Worm (Caenorhabditis elegans): ENCODE measurements around the gene camt-1.

Gene camt-1

DNA sequence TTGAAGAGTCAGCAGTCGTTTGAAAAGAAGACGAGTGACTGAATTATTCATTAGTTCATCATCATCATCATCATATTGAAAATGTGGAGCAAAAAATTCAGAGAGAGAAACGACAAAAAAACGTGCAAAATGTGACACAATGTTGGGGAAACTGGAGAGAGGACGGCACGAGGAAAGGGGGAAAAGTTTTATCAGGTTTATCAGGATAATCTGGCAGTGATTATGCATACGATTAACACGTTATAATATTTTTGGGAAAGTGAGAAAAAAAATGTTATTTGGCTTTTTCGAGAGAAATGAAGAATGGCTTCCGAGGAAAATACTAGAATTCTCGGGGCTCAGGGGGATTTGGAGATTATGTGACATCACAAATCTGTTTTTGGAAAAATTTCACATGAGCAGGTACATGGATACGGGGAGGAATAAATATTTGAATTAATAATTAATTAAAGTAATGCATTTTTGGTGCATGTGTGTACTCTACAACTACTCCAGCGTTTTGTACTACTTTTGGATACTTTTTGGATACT is at the start of gene camt-1:
camt-1 (minus strand) TSS at position 51 of the 530 bp plus-strand sequence.
- no peak for TF ChIP-seq unc-62 (GFP tag; optimal IDR thresholded peaks at IDR 0.05)

- TF ChIP-seq unc-62 (GFP tag; optimal IDR thresholded peaks at IDR 0.05), result no peak
Measured at ce11 chrII:4552088-4552487, 47.1 kb upstream of the camt-1 start.

- no peak for TF ChIP-seq unc-62 (GFP tag; optimal IDR thresholded peaks at IDR 0.05)
Measured at ce11 chrII:4550783-4551182, 45.8 kb upstream of the camt-1 start, which contains the start of gene K07E1.1. K07E1.1 (plus strand) TSS chrII:4551083.

ce11 chrII:4549983-4550572 is 45.1 kb upstream of the camt-1 start:
- no peak for TF ChIP-seq unc-62 (GFP tag; optimal IDR thresholded peaks at IDR 0.05)

DNA sequence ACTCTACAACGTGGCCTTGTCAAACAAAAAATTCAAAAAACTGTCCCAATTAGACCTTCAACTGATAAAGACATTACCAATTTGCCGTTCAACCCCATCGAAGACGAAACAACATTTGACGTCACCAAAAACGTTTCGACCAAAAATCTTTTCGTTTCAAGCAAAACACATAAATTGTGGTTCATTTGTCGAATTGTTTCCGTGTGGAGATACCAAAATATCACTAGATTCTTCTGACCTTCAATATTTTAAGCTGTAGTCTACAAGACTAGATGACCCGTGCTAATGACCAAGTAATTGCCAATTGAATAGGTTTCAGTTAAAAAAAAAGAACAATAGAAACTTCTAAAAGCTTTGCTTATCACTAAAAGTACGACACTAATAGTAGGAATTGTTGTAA is 43.5 kb upstream of the camt-1 start:
- no peak for TF ChIP-seq unc-62 (GFP tag; optimal IDR thresholded peaks at IDR 0.05)

DNA sequence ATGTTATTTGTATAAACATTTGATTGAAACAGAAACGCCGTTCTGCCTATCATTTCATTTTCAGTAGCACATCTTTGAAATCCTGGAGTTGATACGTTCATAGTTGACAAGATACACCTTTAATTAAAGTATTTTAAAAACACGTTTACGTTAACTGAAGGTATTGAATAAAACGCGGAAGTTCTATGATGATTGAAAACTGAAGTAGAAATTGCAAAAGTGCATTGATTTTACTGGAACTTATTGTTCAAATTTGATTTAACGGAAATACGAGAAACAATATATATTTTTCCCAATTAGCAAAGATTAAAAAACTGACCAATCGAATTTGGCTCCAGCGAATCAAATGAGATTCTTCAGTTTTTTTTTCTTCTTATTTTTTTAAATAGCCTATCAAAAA is 38.6 kb upstream of the camt-1 start, which contains the start of gene sra-34:
sra-34 (minus strand) TSS at position 101 of the 400 bp plus-strand sequence.
- no peak for TF ChIP-seq unc-62 (GFP tag; optimal IDR thresholded peaks at IDR 0.05)

- TF ChIP-seq unc-62 (GFP tag; optimal IDR thresholded peaks at IDR 0.05), result no peak
Measured at ce11 chrII:4540631-4541030, 35.7 kb upstream of the camt-1 start, which contains the start of gene sra-36. sra-36 (minus strand) TSS chrII:4540731.

- TF ChIP-seq unc-62 (GFP tag; optimal IDR thresholded peaks at IDR 0.05), result no peak
Measured at ce11 chrII:4537141-4537540, 32.2 kb upstream of the camt-1 start, which contains the start of gene sra-33. sra-33 (minus strand) TSS chrII:4537241.

DNA sequence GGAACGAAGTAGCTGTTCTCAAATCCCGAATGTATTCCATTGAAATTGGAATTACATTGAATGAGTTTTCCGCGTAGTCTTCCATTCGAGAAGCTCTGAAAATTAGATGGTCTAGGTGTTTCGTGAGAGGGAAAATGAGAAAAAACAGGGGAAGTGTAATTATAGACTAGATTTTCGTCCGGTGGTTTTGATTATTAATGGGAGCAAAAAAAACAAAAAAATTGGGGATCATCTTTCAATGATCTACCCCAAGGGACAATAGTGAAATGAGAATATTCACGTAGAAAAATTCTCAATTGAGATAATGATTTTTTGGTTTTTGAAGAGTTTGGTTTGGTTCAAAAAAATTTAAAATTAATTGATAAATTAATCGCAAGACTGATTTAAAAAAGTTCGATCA is 26.9 kb upstream of the camt-1 start, which contains the start of gene sra-32:
sra-32 (minus strand) TSS at position 101 of the 400 bp plus-strand sequence.
- TF ChIP-seq unc-62 (GFP tag; optimal IDR thresholded peaks at IDR 0.05), result no peak

ce11 chrII:4527800-4528199 is 22.9 kb upstream of the camt-1 start, which contains the start of gene sra-35:
sra-35 (minus strand) TSS chrII:4527900.
- no peak for TF ChIP-seq unc-62 (GFP tag; optimal IDR thresholded peaks at IDR 0.05)

ce11 chrII:4525185-4525584 is 20.2 kb upstream of the camt-1 start:
- no peak for TF ChIP-seq unc-62 (GFP tag; optimal IDR thresholded peaks at IDR 0.05)

ce11 chrII:4523122-4523672 is 18.2 kb upstream of the camt-1 start, which contains the start of the genes B0304.4 and B0304.2:
B0304.4 (minus strand) TSS chrII:4523222.
B0304.2 (plus strand) TSS chrII:4523622.
- no peak for TF ChIP-seq unc-62 (GFP tag; optimal IDR thresholded peaks at IDR 0.05)

ce11 chrII:4519976-4520594 is 15.1 kb upstream of the camt-1 start:
- TF ChIP-seq unc-62 (GFP tag; optimal IDR thresholded peaks at IDR 0.05), result no peak

- TF ChIP-seq unc-62 (GFP tag; optimal IDR thresholded peaks at IDR 0.05), result no peak
Measured at ce11 chrII:4518300-4518907, 13.5 kb upstream of the camt-1 start, which contains the start of gene hlh-1. hlh-1 (plus strand) TSS chrII:4518574.

ce11 chrII:4517254-4517653 is 12.3 kb upstream of the camt-1 start:
- TF ChIP-seq unc-62 (GFP tag; optimal IDR thresholded peaks at IDR 0.05), result no peak

DNA sequence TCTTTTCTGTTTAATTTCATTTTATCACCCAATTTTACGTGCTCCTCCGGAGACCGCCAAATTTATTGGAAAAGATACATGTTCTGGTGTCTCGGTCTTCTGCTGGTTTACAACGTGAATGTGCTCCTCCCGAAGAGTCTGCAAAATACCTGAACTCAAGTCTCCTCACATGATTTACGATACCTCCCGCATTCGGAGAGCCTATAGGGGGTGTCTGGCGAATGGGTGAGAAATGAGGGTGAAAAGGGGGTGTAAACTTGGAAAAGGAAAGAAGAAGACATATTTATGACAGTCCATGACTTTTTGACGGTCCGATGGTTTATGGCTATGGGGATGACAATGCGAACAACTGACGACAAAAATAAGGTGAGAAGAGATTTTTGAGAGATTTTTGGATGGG is 11.3 kb upstream of the camt-1 start:
- TF ChIP-seq unc-62 (GFP tag; optimal IDR thresholded peaks at IDR 0.05), result no peak
